Worm (Caenorhabditis elegans) whole organism, young adult: ENCODE results near the gene ZK897.10.

ENCODE experiments used
- B0035.1 ChIP-seq: sonication (generic microtip); optimal IDR thresholded peaks from 2 replicates; lab custom pipeline; 2016; ENCODE audit warnings: missing genetic modification characterization, mild to moderate bottlenecking, missing compliant biosample characterization, missing genotype, missing genetic modification reagents
- B0336.3 ChIP-seq: fragments of 200-800 bp; sonication (Bioruptor generic); IDR thresholded peaks from 2 replicates; pipeline ENCODE4 v1.3.6; 2022; ENCODE audit warnings: missing genetic modification characterization, missing compliant biosample characterization
- F22D6.2 ChIP-seq: sonication (generic microtip); optimal IDR thresholded peaks from 2 replicates; lab custom pipeline; 2016; ENCODE audit warnings: mild to moderate bottlenecking, missing genetic modification characterization, missing compliant biosample characterization
- F55B11.4 ChIP-seq: sonication (generic microtip); optimal IDR thresholded peaks from 2 replicates; lab custom pipeline; 2016; ENCODE audit warnings: missing compliant biosample characterization, missing genetic modification characterization, borderline replicate concordance; ENCODE audit not compliant: insufficient read depth
- F57C9.4 ChIP-seq: sonication (generic microtip); optimal IDR thresholded peaks from 2 replicates; lab custom pipeline; 2017; ENCODE audit warnings: mild to moderate bottlenecking, missing genetic modification characterization, missing compliant biosample characterization
- T07F8.4 ChIP-seq: sonication (generic microtip); optimal IDR thresholded peaks from 2 replicates; lab custom pipeline; 2016; ENCODE audit warnings: mild to moderate bottlenecking, missing genetic modification characterization, moderate library complexity, missing compliant biosample characterization
- Y53G8AR.9 ChIP-seq: fragments of 200-800 bp; sonication (Bioruptor generic); conservative IDR thresholded peaks from 2 replicates; pipeline ENCODE4 v1.3.6; 2022; ENCODE audit warnings: missing genetic modification reagents, missing genetic modification characterization, missing compliant biosample characterization
- Y95B8A.8 ChIP-seq: fragments of 200-800 bp; sonication (Bioruptor generic); IDR thresholded peaks from 2 replicates; pipeline ENCODE4 v1.3.6; 2022; ENCODE audit warnings: missing genetic modification reagents, missing genetic modification characterization, missing compliant biosample characterization
- aptf-3 ChIP-seq: fragments of 200-800 bp; sonication (Bioruptor generic); IDR thresholded peaks from 2 replicates; pipeline ENCODE4 v1.3.6; 2022; ENCODE audit warnings: missing genetic modification characterization, missing compliant biosample characterization
- attf-3 ChIP-seq: fragments of 200-800 bp; sonication (Bioruptor generic); conservative IDR thresholded peaks from 2 replicates; pipeline ENCODE4 v1.3.6; 2022; ENCODE audit warnings: missing genetic modification reagents, missing genetic modification characterization, missing compliant biosample characterization
- attf-5 ChIP-seq: fragments of 200-800 bp; sonication (Bioruptor generic); optimal IDR thresholded peaks from 2 replicates; lab custom pipeline; 2018; ENCODE audit warnings: mild to moderate bottlenecking, missing genetic modification characterization, missing compliant biosample characterization
- bed-2 ChIP-seq: fragments of 200-800 bp; sonication (Bioruptor generic); IDR thresholded peaks from 2 replicates; pipeline ENCODE4 v1.3.6; 2022; ENCODE audit warnings: missing genetic modification reagents, missing genetic modification characterization, missing compliant biosample characterization
- ceh-100 ChIP-seq: fragments of 200-800 bp; sonication (Bioruptor generic); IDR thresholded peaks from 2 replicates; pipeline ENCODE4 v1.3.6; 2022; ENCODE audit warnings: missing genetic modification reagents, missing genetic modification characterization, missing compliant biosample characterization
- ceh-40 ChIP-seq: fragments of 200-800 bp; sonication (Bioruptor generic); IDR thresholded peaks from 2 replicates; pipeline ENCODE4 v1.3.6; 2022; ENCODE audit warnings: missing genetic modification characterization, missing compliant biosample characterization
- efl-1 ChIP-seq: fragments of 150-350 bp; optimal IDR thresholded peaks from 2 replicates; lab custom pipeline; 2014; ENCODE audit warnings: missing biosample characterization, missing genetic modification reagents, missing genetic modification characterization
- gei-17 ChIP-seq: fragments of 200-800 bp; sonication (Bioruptor generic); optimal IDR thresholded peaks from 2 replicates; lab custom pipeline; 2018; ENCODE audit warnings: mild to moderate bottlenecking, missing genetic modification characterization, missing compliant biosample characterization
- hlh-26 ChIP-seq: fragments of 200-800 bp; sonication (Bioruptor generic); conservative IDR thresholded peaks from 2 replicates; pipeline ENCODE4 v1.3.6; 2022; ENCODE audit warnings: missing genetic modification reagents, missing genetic modification characterization, missing compliant biosample characterization
- hmg-1.2 ChIP-seq: fragments of 200-800 bp; sonication (Bioruptor generic); IDR thresholded peaks from 2 replicates; pipeline ENCODE4 v1.3.6; 2022; ENCODE audit warnings: missing genetic modification reagents, missing genetic modification characterization, missing compliant biosample characterization
- hrde-1 ChIP-seq: sonication (generic microtip); optimal IDR thresholded peaks from 2 replicates; lab custom pipeline; 2016; ENCODE audit warnings: missing genetic modification characterization, mild to moderate bottlenecking, missing compliant biosample characterization, moderate library complexity, missing genotype, missing genetic modification reagents, borderline replicate concordance
- hsf-1 ChIP-seq: fragments of 200-800 bp; sonication (Bioruptor generic); IDR thresholded peaks from 2 replicates; pipeline ENCODE4 v1.3.6; 2022; ENCODE audit warnings: missing genetic modification reagents, missing genetic modification characterization, missing compliant biosample characterization
- let-526 ChIP-seq: fragments of 200-800 bp; sonication (Bioruptor generic); IDR thresholded peaks from 2 replicates; pipeline ENCODE4 v1.3.6; 2022; ENCODE audit warnings: missing genetic modification reagents, missing genetic modification characterization, missing compliant biosample characterization
- madf-6 ChIP-seq: fragments of 200-800 bp; sonication (Bioruptor generic); IDR thresholded peaks from 2 replicates; pipeline ENCODE4 v1.3.6; 2022; ENCODE audit warnings: missing genetic modification reagents, missing genetic modification characterization, missing compliant biosample characterization
- madf-8 ChIP-seq: fragments of 200-800 bp; sonication (Bioruptor generic); conservative IDR thresholded peaks from 2 replicates; pipeline ENCODE4 v1.3.6; 2022; ENCODE audit warnings: missing genetic modification reagents, missing genetic modification characterization, missing compliant biosample characterization
- nfya-1 ChIP-seq: sonication (generic microtip); optimal IDR thresholded peaks from 2 replicates; lab custom pipeline; 2017; ENCODE audit warnings: antibody characterized with exemption, missing compliant biosample characterization, missing genetic modification characterization, borderline replicate concordance; ENCODE audit not compliant: insufficient read depth
- nfyb-1 ChIP-seq: fragments of 200-800 bp; sonication (Bioruptor generic); IDR thresholded peaks from 2 replicates; pipeline ENCODE4 v1.3.6; 2022; ENCODE audit warnings: missing genetic modification reagents, missing genetic modification characterization, missing compliant biosample characterization
- nhr-120 ChIP-seq: fragments of 200-800 bp; sonication (Bioruptor generic); IDR thresholded peaks from 2 replicates; pipeline ENCODE4 v1.3.6; 2022; ENCODE audit warnings: missing genetic modification characterization, missing compliant biosample characterization
- nhr-80 ChIP-seq: sonication (generic microtip); optimal IDR thresholded peaks from 2 replicates; lab custom pipeline; 2016; ENCODE audit warnings: missing genetic modification characterization, missing compliant biosample characterization
- pbrm-1 ChIP-seq: fragments of 200-800 bp; sonication (Bioruptor generic); IDR thresholded peaks from 2 replicates; pipeline ENCODE4 v1.3.6; 2022; ENCODE audit warnings: missing genetic modification reagents, missing genetic modification characterization, missing compliant biosample characterization
- pha-4 ChIP-seq: fragments of 150-350 bp; sonication (generic microtip); optimal IDR thresholded peaks from 2 replicates; lab custom pipeline; 2014; ENCODE audit warnings: missing biosample characterization, missing genetic modification reagents, missing genetic modification characterization
- sptf-2 ChIP-seq: fragments of 200-800 bp; sonication (Bioruptor generic); optimal IDR thresholded peaks from 2 replicates; lab custom pipeline; 2018; ENCODE audit warnings: mild to moderate bottlenecking, missing genetic modification characterization, missing compliant biosample characterization
- tbx-9 ChIP-seq: sonication (generic microtip); optimal IDR thresholded peaks from 2 replicates; lab custom pipeline; 2016; ENCODE audit warnings: borderline replicate concordance, missing genetic modification characterization, inconsistent platforms, missing compliant biosample characterization
- zfh-2 ChIP-seq: fragments of 200-800 bp; sonication (Bioruptor generic); conservative IDR thresholded peaks from 2 replicates; pipeline ENCODE4 v1.3.6; 2022; ENCODE audit warnings: missing genetic modification reagents, missing genetic modification characterization, missing compliant biosample characterization
- ztf-26 ChIP-seq: sonication (generic microtip); optimal IDR thresholded peaks from 2 replicates; lab custom pipeline; 2017; ENCODE audit warnings: missing genetic modification characterization, missing compliant biosample characterization
- ztf-28 ChIP-seq: fragments of 200-800 bp; sonication (Bioruptor generic); IDR thresholded peaks from 2 replicates; pipeline ENCODE4 v1.3.6; 2022; ENCODE audit warnings: missing genetic modification reagents, missing genetic modification characterization, missing compliant biosample characterization
- ztf-3 ChIP-seq: fragments of 200-800 bp; sonication (Bioruptor generic); optimal IDR thresholded peaks from 2 replicates; lab custom pipeline; 2018; ENCODE audit warnings: mild to moderate bottlenecking, missing genetic modification characterization, missing compliant biosample characterization

Gene ZK897.10

ce11 chrIV:12717531-12717930 is 47.6 kb upstream of the ZK897.10 start, which contains the start of gene C27D8.1:
Gene C27D8.1, plus strand, starts transcription at chrIV:12717831.
- TF ChIP-seq nhr-120 (GFP tag; lab: Robert Waterston, UW), result no peak
- TF ChIP-seq ceh-100 (GFP tag; lab: Robert Waterston, UW), result no peak
- TF ChIP-seq F22D6.2 (tag; lab: Kevin White, UChicago), result no peak
- TF ChIP-seq aptf-3 (GFP tag; lab: Robert Waterston, UW), result no peak
- no peak for TF ChIP-seq Y95B8A.8
- TF ChIP-seq ceh-40 (GFP tag; lab: Robert Waterston, UW), result no peak
- TF ChIP-seq zfh-2 (GFP tag; lab: Robert Waterston, UW), result no peak
- no peak for TF ChIP-seq ztf-28 (GFP tag; lab: Robert Waterston, UW)
- no peak for TF ChIP-seq gei-17 (GFP tag; lab: Kevin White, UChicago)
- no peak for TF ChIP-seq bed-2
- no peak for TF ChIP-seq hsf-1 (GFP tag; lab: Robert Waterston, UW)
- no peak for TF ChIP-seq F55B11.4 (tag; lab: Kevin White, UChicago)
- no peak for TF ChIP-seq ztf-3
- no peak for TF ChIP-seq let-526 (GFP tag; lab: Robert Waterston, UW)
- no peak for TF ChIP-seq nfyb-1 (GFP tag; lab: Robert Waterston, UW)
- TF ChIP-seq B0336.3 (GFP tag; lab: Robert Waterston, UW), result no peak
- no peak for TF ChIP-seq hlh-26 (GFP tag; lab: Robert Waterston, UW)
- no peak for TF ChIP-seq madf-8 (GFP tag; lab: Robert Waterston, UW)
- TF ChIP-seq pha-4 (tag; lab: Kevin White, UChicago), result no peak

ce11 chrIV:12719664-12720063 is 45.5 kb upstream of the ZK897.10 start, which contains the start of gene idpp-7:
Gene idpp-7, plus strand, starts transcription at chrIV:12719964.
- TF ChIP-seq pbrm-1 (GFP tag; lab: Robert Waterston, UW) (no peak), Y53G8AR.9 (GFP tag; lab: Robert Waterston, UW) (no peak), pha-4 (tag; lab: Kevin White, UChicago) (no peak), ceh-100 (GFP tag; lab: Robert Waterston, UW) (no peak), efl-1 (GFP tag; lab: Kevin White, UChicago) (peak; percentile 7), madf-6 (peak; percentile 59), hrde-1 (tag; lab: Kevin White, UChicago) (no peak)

- TF ChIP-seq ztf-26 (tag; lab: Kevin White, UChicago), result no peak
- no peak for TF ChIP-seq F57C9.4 (tag; lab: Kevin White, UChicago)
- no peak for TF ChIP-seq nhr-120 (GFP tag; lab: Robert Waterston, UW)
- TF ChIP-seq nhr-80, result no peak
- no peak for TF ChIP-seq B0035.1 (tag; lab: Kevin White, UChicago)
- TF ChIP-seq nfya-1 (tag; lab: Kevin White, UChicago), result no peak
- TF ChIP-seq T07F8.4 (tag; lab: Kevin White, UChicago), result no peak
- TF ChIP-seq nfyb-1 (GFP tag; lab: Robert Waterston, UW), result no peak
- TF ChIP-seq sptf-2, result no peak
- TF ChIP-seq tbx-9 (tag; lab: Kevin White, UChicago), result no peak
- no peak for TF ChIP-seq attf-5 (GFP tag; lab: Kevin White, UChicago)
- no peak for TF ChIP-seq hmg-1.2 (GFP tag; lab: Robert Waterston, UW)
- no peak for TF ChIP-seq attf-3 (GFP tag; lab: Robert Waterston, UW)
- TF ChIP-seq, all 124 proteins: peak for 0
Observed at ce11 chrIV:12721106-12721505, 44.0 kb upstream of the ZK897.10 start, which contains the start of gene T23F6.2. Gene T23F6.2, plus strand, starts transcription at chrIV:12721356.
